Worm (Caenorhabditis elegans) whole organism, late embryonic: ENCODE results near the gene nhr-112.

Experiments
- F13H6.1 ChIP-seq: sonication (generic microtip); optimal IDR thresholded peaks from 2 replicates; lab custom pipeline; 2016; ENCODE audit warnings: missing genetic modification characterization, missing compliant biosample characterization
- K09A11.1 ChIP-seq: sonication (generic microtip); optimal IDR thresholded peaks from 2 replicates; lab custom pipeline; 2017; ENCODE audit warnings: antibody characterized with exemption, mild to moderate bottlenecking, missing genetic modification characterization, missing compliant biosample characterization; ENCODE audit not compliant: insufficient read depth
- ama-1 ChIP-seq: fragments of 150-350 bp; optimal IDR thresholded peaks from 2 replicates; lab custom pipeline; 2014
- ceh-14 ChIP-seq: sonication (generic microtip); optimal IDR thresholded peaks from 2 replicates; lab custom pipeline; 2016; ENCODE audit warnings: missing genotype, missing genetic modification characterization, missing compliant biosample characterization
- ceh-18 ChIP-seq: sonication (generic microtip); optimal IDR thresholded peaks from 2 replicates; lab custom pipeline; 2016; ENCODE audit warnings: missing genetic modification characterization, missing compliant biosample characterization
- ceh-19 ChIP-seq: fragments of 200-800 bp; sonication (Bioruptor generic); optimal IDR thresholded peaks from 2 replicates; lab custom pipeline; 2018; ENCODE audit warnings: mild to moderate bottlenecking, missing genetic modification characterization, missing compliant biosample characterization
- ceh-22 ChIP-seq: sonication (generic microtip); optimal IDR thresholded peaks from 2 replicates; lab custom pipeline; 2017; ENCODE audit warnings: missing biosample characterization, missing genetic modification characterization
- ceh-31 ChIP-seq: sonication (generic microtip); optimal IDR thresholded peaks from 2 replicates; lab custom pipeline; 2016; ENCODE audit warnings: missing genetic modification characterization, missing compliant biosample characterization
- ceh-48 ChIP-seq: sonication (generic microtip); optimal IDR thresholded peaks from 2 replicates; lab custom pipeline; 2016; ENCODE audit warnings: missing genetic modification characterization, inconsistent platforms, missing compliant biosample characterization
- ceh-9 ChIP-seq: sonication (generic microtip); optimal IDR thresholded peaks from 2 replicates; lab custom pipeline; 2016; ENCODE audit warnings: mild to moderate bottlenecking, missing genetic modification characterization, inconsistent platforms, missing compliant biosample characterization
- che-1 ChIP-seq: sonication (generic microtip); optimal IDR thresholded peaks from 2 replicates; lab custom pipeline; 2016; ENCODE audit warnings: mild to moderate bottlenecking, missing genetic modification characterization, missing compliant biosample characterization
- dmd-4 ChIP-seq: sonication (generic microtip); optimal IDR thresholded peaks from 2 replicates; lab custom pipeline; 2016; ENCODE audit warnings: borderline replicate concordance, missing genetic modification characterization, missing compliant biosample characterization
- dve-1 ChIP-seq: sonication (generic microtip); optimal IDR thresholded peaks from 2 replicates; lab custom pipeline; 2017; ENCODE audit warnings: antibody characterized with exemption, mild to moderate bottlenecking, missing genetic modification characterization, missing compliant biosample characterization
- eyg-1 ChIP-seq: sonication (generic microtip); optimal IDR thresholded peaks from 2 replicates; lab custom pipeline; 2016; ENCODE audit warnings: missing genotype, missing genetic modification characterization, missing compliant biosample characterization
- fkh-10 ChIP-seq: fragments of 150-350 bp; optimal IDR thresholded peaks from 2 replicates; lab custom pipeline; 2014; ENCODE audit warnings: missing biosample characterization, missing genetic modification reagents, missing genetic modification characterization
- gmeb-2 ChIP-seq: sonication (generic microtip); optimal IDR thresholded peaks from 2 replicates; lab custom pipeline; 2016; ENCODE audit warnings: missing genetic modification characterization, inconsistent platforms, missing compliant biosample characterization
- hlh-30 ChIP-seq: sonication (generic microtip); optimal IDR thresholded peaks from 2 replicates; lab custom pipeline; 2017; ENCODE audit warnings: antibody characterized with exemption, missing genetic modification characterization, missing compliant biosample characterization; ENCODE audit not compliant: insufficient read depth
- hlh-6 ChIP-seq: sonication (generic microtip); optimal IDR thresholded peaks from 2 replicates; lab custom pipeline; 2016; ENCODE audit warnings: missing genotype, missing genetic modification characterization, missing compliant biosample characterization
- lim-6 ChIP-seq: sonication (generic microtip); optimal IDR thresholded peaks from 2 replicates; lab custom pipeline; 2016; ENCODE audit warnings: missing genetic modification characterization, missing compliant biosample characterization
- lin-11 ChIP-seq: fragments of 200-800 bp; sonication (Bioruptor generic); optimal IDR thresholded peaks from 2 replicates; lab custom pipeline; 2018; ENCODE audit warnings: mild to moderate bottlenecking, missing genetic modification characterization, missing compliant biosample characterization
- madf-2 ChIP-seq: sonication (generic microtip); optimal IDR thresholded peaks from 2 replicates; lab custom pipeline; 2017; ENCODE audit warnings: missing genetic modification characterization, missing compliant biosample characterization
- mec-3 ChIP-seq: sonication (generic microtip); optimal IDR thresholded peaks from 2 replicates; lab custom pipeline; 2016; ENCODE audit warnings: borderline replicate concordance, missing genetic modification characterization, missing compliant biosample characterization
- nfya-1 ChIP-seq: sonication (generic microtip); optimal IDR thresholded peaks from 2 replicates; lab custom pipeline; 2017; ENCODE audit warnings: missing genetic modification characterization, mild to moderate bottlenecking, missing compliant biosample characterization, antibody characterized with exemption, moderate library complexity
- npax-4 ChIP-seq: sonication (generic microtip); optimal IDR thresholded peaks from 2 replicates; lab custom pipeline; 2016; ENCODE audit warnings: missing genetic modification characterization, missing compliant biosample characterization
- pag-3 ChIP-seq: sonication (generic microtip); optimal IDR thresholded peaks from 2 replicates; lab custom pipeline; 2016; ENCODE audit warnings: missing compliant biosample characterization, missing genetic modification characterization, borderline replicate concordance
- pax-1 ChIP-seq: fragments of 150-350 bp; optimal IDR thresholded peaks from 2 replicates; lab custom pipeline; 2014; ENCODE audit warnings: missing biosample characterization, missing genetic modification characterization
- pha-2 ChIP-seq: sonication (generic microtip); optimal IDR thresholded peaks from 2 replicates; lab custom pipeline; 2017; ENCODE audit warnings: mild to moderate bottlenecking, missing genetic modification characterization, missing compliant biosample characterization
- pha-4 ChIP-seq: fragments of 150-350 bp; optimal IDR thresholded peaks from 2 replicates; lab custom pipeline; 2018; ENCODE audit warnings: missing biosample characterization, missing genetic modification reagents, missing genetic modification characterization
- pqm-1 ChIP-seq: sonication (generic microtip); optimal IDR thresholded peaks from 2 replicates; lab custom pipeline; 2016; ENCODE audit warnings: missing genetic modification characterization, missing compliant biosample characterization
- pros-1 ChIP-seq: fragments of 150-350 bp; optimal IDR thresholded peaks from 2 replicates; lab custom pipeline; 2014; ENCODE audit warnings: missing biosample characterization, missing genetic modification reagents, missing genetic modification characterization
- rnt-1 ChIP-seq: sonication (generic microtip); optimal IDR thresholded peaks from 2 replicates; lab custom pipeline; 2016; ENCODE audit warnings: missing genetic modification characterization, missing compliant biosample characterization
- sdc-2 ChIP-seq: sonication (generic microtip); optimal IDR thresholded peaks from 2 replicates; lab custom pipeline; 2016; ENCODE audit warnings: missing genotype, missing genetic modification characterization, missing compliant biosample characterization
- sox-2 ChIP-seq: fragments of 200-800 bp; sonication (Bioruptor generic); IDR thresholded peaks from 2 replicates; pipeline ENCODE4 v1.3.6; 2022; ENCODE audit warnings: missing genetic modification reagents, missing genetic modification characterization, missing compliant biosample characterization
- syd-9 ChIP-seq: sonication (generic microtip); optimal IDR thresholded peaks from 2 replicates; lab custom pipeline; 2016; ENCODE audit warnings: mild to moderate bottlenecking, missing genetic modification characterization, moderate library complexity, missing compliant biosample characterization
- tbx-2 ChIP-seq: sonication (generic microtip); optimal IDR thresholded peaks from 2 replicates; lab custom pipeline; 2016; ENCODE audit warnings: missing genetic modification characterization, missing compliant biosample characterization
- ttx-3 ChIP-seq: sonication (generic microtip); optimal IDR thresholded peaks from 2 replicates; lab custom pipeline; 2016; ENCODE audit warnings: missing genetic modification reagents, missing genetic modification characterization, missing compliant biosample characterization
- unc-3 ChIP-seq, 2 experiments: fragments of 200-800 bp in 1 of 2; sonication (Bioruptor generic) in 1 of 2; sonication (generic microtip) in 1 of 2; conservative IDR thresholded peaks in 1 of 2; optimal IDR thresholded peaks in 1 of 2; 2 replicates each; pipeline versions ENCODE4 v1.3.6 to Lab custom; 2016 to 2022; ENCODE audit warnings: missing compliant biosample characterization in 2 of 2, missing genetic modification characterization in 2 of 2, missing genetic modification reagents in 1 of 2
- unc-42 ChIP-seq: sonication (generic microtip); optimal IDR thresholded peaks from 2 replicates; lab custom pipeline; 2016; ENCODE audit warnings: missing genotype, missing genetic modification characterization, missing compliant biosample characterization
- unc-86 ChIP-seq: sonication (generic microtip); optimal IDR thresholded peaks from 2 replicates; lab custom pipeline; 2016; ENCODE audit warnings: missing genetic modification characterization, missing compliant biosample characterization
- zip-5 ChIP-seq: sonication (generic microtip); optimal IDR thresholded peaks from 2 replicates; lab custom pipeline; 2016; ENCODE audit warnings: missing genetic modification characterization, missing compliant biosample characterization

nhr-112 gene

DNA sequence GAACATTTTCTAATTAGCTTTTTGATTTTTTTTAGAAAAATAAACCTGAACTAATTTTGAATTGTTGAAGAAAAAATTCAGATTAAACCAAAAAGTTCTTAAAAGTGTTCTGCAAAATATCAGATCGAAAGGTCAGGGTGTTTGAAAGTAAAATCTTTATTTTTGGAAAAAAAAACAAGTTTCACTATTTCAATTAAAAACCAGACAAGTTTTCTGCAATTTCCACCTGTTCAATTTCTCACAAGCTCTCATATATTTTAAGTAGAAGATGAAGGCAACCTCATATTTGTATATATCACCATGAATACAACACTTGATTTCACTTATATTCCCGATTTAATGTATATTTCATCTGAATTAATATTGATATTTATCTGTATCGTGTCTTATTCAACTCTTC is 36.4 kb downstream of the nhr-112 start, which contains the start of gene srz-102:
Gene srz-102 (plus strand): TSS at position 301 of the 400 bp plus-strand sequence.
- no peak for TF ChIP-seq che-1 (tag; lab: Kevin White, UChicago)
- no peak for TF ChIP-seq mec-3 (tag; lab: Kevin White, UChicago)
- TF ChIP-seq npax-4: no peak
- TF ChIP-seq sdc-2 (tag; lab: Kevin White, UChicago): no peak
- TF ChIP-seq syd-9 (tag; lab: Kevin White, UChicago): no peak
- TF ChIP-seq ttx-3 (tag; lab: Kevin White, UChicago): no peak

DNA sequence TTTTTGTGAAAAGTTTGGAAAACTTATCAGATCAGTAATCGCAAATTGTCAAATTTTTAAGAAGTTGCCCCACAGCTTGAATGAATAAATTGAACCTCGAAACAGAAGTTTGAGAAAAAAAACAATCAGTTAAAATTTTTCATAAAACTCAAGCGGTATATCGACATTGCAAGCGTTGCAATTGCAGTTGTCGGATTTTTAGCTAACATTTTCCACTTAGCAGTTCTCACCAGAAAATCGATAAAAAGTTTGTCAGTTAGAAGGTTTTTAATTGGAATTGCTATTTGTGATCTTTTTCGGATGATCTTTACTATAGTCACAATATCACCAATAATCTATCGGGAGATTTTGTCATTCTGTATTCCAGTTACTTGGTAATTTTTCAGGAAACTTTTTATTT is 37.9 kb downstream of the nhr-112 start, which contains the start of gene srw-43:
Gene srw-43 (plus strand): TSS at position 301 of the 400 bp plus-strand sequence.
- TF ChIP-seq ceh-22 (tag; lab: Kevin White, UChicago) (no peak), F13H6.1 (tag; lab: Kevin White, UChicago) (no peak), unc-42 (tag; lab: Kevin White, UChicago) (no peak), pha-2 (tag; lab: Kevin White, UChicago) (no peak), pha-4 (tag; lab: Kevin White, UChicago) (no peak), pros-1 (tag; lab: Kevin White, UChicago) (no peak)

DNA sequence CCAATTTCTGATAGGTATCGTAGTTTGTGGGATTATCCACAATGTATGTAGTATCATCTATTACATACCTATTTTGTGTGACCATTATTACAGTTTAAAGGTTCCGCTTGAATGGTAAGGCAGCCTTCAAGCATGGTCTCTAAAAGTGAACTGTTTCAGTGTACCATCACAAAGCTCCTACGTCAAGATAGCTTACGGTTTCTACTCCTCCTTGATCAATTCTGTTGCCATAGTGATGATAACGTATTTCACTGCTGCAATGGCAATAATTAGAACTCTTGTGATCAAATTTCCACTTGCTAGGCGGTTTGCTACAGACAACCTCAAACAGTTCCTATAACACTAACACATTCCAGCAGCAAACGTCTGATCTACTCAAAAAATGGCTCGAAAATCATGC is 40.3 kb downstream of the nhr-112 start:
- no peak for TF ChIP-seq fkh-10 (GFP tag; lab: Kevin White, UChicago)
- no peak for TF ChIP-seq dve-1
- TF ChIP-seq mec-3 (tag; lab: Kevin White, UChicago): no peak
- TF ChIP-seq hlh-6 (tag; lab: Kevin White, UChicago): no peak
- TF ChIP-seq zip-5: no peak
- no peak for TF ChIP-seq unc-86
- TF ChIP-seq ceh-9 (tag; lab: Kevin White, UChicago): no peak
- no peak for TF ChIP-seq pag-3 (tag; lab: Kevin White, UChicago)
- no peak for TF ChIP-seq ceh-48 (tag; lab: Kevin White, UChicago)
- TF ChIP-seq dmd-4 (tag; lab: Kevin White, UChicago): no peak
- TF ChIP-seq ceh-22 (tag; lab: Kevin White, UChicago): no peak
- no peak for TF ChIP-seq unc-3 (GFP tag; conservative IDR thresholded peaks at IDR 0.05; lab: Robert Waterston, UW)
- TF ChIP-seq unc-3 (tag; optimal IDR thresholded peaks at IDR 0.05; lab: Kevin White, UChicago): no peak
- TF ChIP-seq npax-4: no peak
- TF ChIP-seq K09A11.1: no peak

DNA sequence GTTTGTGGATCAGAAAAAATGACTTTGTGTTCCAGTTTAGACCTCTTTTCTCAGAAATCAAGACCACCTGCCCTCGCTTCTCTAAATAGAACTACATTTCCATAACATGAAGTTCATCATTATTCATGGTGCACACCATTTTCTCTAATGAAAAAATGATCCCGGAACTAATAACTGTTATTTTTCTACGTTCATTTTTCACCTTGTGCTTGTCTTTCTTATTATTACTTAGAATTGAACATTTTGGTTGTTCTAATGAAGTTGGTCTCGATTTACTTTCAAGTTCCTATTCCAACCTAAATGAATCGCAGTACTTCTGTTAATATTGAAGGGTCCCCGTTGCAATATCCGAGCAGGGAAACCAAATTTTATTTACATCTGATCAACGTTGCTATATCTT is 40.8 kb downstream of the nhr-112 start, which contains the start of gene srw-36:
Gene srw-36 (plus strand): TSS at position 301 of the 400 bp plus-strand sequence.
- no peak for TF ChIP-seq ceh-31 (tag; lab: Kevin White, UChicago)
- no peak for TF ChIP-seq nfya-1 (tag; lab: Kevin White, UChicago)
- no peak for TF ChIP-seq dmd-4 (tag; lab: Kevin White, UChicago)
- TF ChIP-seq ceh-14 (tag; lab: Kevin White, UChicago): no peak
- no peak for TF ChIP-seq ttx-3 (tag; lab: Kevin White, UChicago)
- TF ChIP-seq lin-11 (tag; lab: Kevin White, UChicago): no peak
- TF ChIP-seq eyg-1 (tag; lab: Kevin White, UChicago): no peak
- TF ChIP-seq madf-2 (tag; lab: Kevin White, UChicago): no peak
- TF ChIP-seq rnt-1: no peak
- no peak for TF ChIP-seq syd-9 (tag; lab: Kevin White, UChicago)
- TF ChIP-seq pqm-1 (tag; lab: Kevin White, UChicago): no peak
- TF ChIP-seq gmeb-2 (tag; lab: Kevin White, UChicago): no peak

DNA sequence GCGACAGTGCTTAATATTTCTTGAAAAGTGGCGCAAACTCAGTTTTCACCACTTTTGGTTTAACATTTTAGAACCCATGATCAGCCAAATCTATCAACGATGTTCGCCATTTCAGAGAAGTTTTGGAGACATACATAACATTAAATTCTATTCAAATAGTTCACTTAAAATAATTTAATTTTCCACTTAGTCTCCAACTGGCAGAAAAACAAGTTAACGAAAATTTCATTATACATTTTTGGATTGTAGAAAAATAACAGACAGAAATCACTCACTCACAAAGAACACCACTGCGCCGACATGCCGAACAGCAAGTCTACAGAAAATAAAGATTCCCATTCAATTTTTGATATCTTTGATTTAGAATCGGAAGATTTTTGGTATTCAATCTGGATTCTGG is 43.7 kb downstream of the nhr-112 start, which contains the start of gene srw-44:
Gene srw-44 (plus strand): TSS at position 301 of the 400 bp plus-strand sequence.
- TF ChIP-seq syd-9 (tag; lab: Kevin White, UChicago) (no peak), ttx-3 (tag; lab: Kevin White, UChicago) (no peak), madf-2 (tag; lab: Kevin White, UChicago) (no peak), ama-1 (no peak), hlh-30 (tag; lab: Kevin White, UChicago) (no peak), lim-6 (no peak), unc-86 (no peak), ceh-22 (tag; lab: Kevin White, UChicago) (no peak), tbx-2 (tag; lab: Kevin White, UChicago) (no peak), pax-1 (no peak), ceh-18 (tag; lab: Kevin White, UChicago) (no peak), sox-2 (GFP tag; lab: Robert Waterston, UW) (no peak), unc-42 (tag; lab: Kevin White, UChicago) (no peak), ceh-19 (GFP tag; lab: Kevin White, UChicago) (no peak), pha-2 (tag; lab: Kevin White, UChicago) (no peak), che-1 (tag; lab: Kevin White, UChicago) (no peak), F13H6.1 (tag; lab: Kevin White, UChicago) (no peak), npax-4 (no peak), K09A11.1 (no peak)
